Worm (Caenorhabditis elegans): Measurements from ENCODE around the gene F41H10.5.
A peak's percentile ranks its signal among the peaks of the same experiment; 100 is the strongest.

The F41H10.5 gene

DNA sequence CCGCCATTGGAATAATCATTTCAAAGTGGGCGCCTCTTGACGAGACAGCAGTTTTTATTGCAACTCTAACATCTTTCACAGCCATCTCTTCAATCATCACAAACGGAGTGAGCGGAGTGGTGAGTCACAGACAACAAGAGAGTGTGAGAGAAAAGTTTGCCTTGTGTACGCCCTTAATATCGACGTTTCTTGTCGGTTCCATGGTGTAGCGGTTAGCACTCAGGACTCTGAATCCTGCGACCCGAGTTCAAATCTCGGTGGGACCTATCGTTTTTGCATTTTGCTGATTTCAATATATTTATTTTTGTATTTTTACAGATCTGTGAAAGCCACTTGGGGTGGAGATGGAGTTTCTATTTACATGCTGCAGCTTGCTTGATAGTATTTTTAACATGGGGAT, 26.2 kb upstream of the F41H10.5 start (continued):
- TF ChIP-seq ceh-9 (tag; optimal IDR thresholded peaks at IDR 0.05): no peak
- peak; percentile 40 for TF ChIP-seq lin-15B (tag; optimal IDR thresholded peaks at IDR 0.05)
- TF ChIP-seq fkh-2 (tag; optimal IDR thresholded peaks at IDR 0.05): no peak
- peak; percentile 39 for TF ChIP-seq skn-1 (tag; optimal IDR thresholded peaks at IDR 0.05)
- TF ChIP-seq jun-1 (tag; optimal IDR thresholded peaks at IDR 0.05): peak; percentile 23
- TF ChIP-seq elt-2 (tag; optimal IDR thresholded peaks at IDR 0.05): peak; percentile 10

DNA sequence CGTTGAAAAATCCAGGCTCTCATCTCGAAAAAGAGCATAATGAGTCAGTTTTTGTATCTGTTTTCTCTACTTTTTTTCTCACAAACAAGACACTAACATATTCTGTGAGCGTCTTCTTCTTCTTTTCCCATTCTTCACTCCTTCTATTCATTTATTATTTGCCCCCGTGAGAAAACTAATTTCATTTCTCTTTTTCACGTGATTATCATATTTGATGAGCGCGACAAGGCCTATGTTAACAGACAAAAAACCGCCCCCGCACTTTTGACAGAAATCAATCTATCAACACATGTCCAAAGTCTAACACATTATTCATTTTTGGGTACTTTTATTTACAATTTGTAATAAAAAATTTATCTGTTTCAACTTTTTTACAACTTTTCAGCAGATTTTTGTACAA, 23.1 kb upstream of the F41H10.5 start:
- no peak for TF ChIP-seq unc-39 (tag; optimal IDR thresholded peaks at IDR 0.05)
- TF ChIP-seq fos-1 (tag; optimal IDR thresholded peaks at IDR 0.05): no peak
- no peak for TF ChIP-seq snpc-4 (tag; optimal IDR thresholded peaks at IDR 0.05)
- TF ChIP-seq nhr-77 (tag; optimal IDR thresholded peaks at IDR 0.05): no peak
- no peak for TF ChIP-seq elt-1 (tag; optimal IDR thresholded peaks at IDR 0.05)
- no peak for TF ChIP-seq nhr-67 (tag; optimal IDR thresholded peaks at IDR 0.05)
- TF ChIP-seq tbx-2 (tag; optimal IDR thresholded peaks at IDR 0.05): no peak
- TF ChIP-seq egl-27 (tag; optimal IDR thresholded peaks at IDR 0.05): no peak
- no peak for TF ChIP-seq nhr-43 (tag; optimal IDR thresholded peaks at IDR 0.05; ENCODE audit: poor library complexity, severe bottlenecking)

DNA sequence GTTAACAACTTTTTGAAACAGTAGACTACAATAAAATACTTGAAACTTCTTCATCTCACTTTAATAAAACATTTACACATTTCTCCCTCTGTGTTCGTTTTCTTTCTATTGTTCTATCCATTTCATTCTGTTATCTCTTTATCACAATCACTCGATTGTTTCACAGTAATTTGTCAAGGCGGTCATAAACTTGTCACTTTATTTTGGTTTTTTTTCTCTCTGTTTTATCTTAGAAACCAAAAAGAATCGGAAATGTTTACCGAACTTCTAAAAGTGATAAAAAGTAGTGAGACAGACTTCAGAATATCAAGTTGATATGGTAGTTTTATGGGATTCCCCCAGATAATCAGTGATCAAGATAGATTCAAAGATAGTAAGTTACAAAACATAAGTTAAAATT, 21.5 kb upstream of the F41H10.5 start, which contains the start of gene Y4C6B.2:
TSS of gene Y4C6B.2 (plus strand) at position 320 of the 400 bp plus-strand sequence.
- TF ChIP-seq elt-3 (tag; optimal IDR thresholded peaks at IDR 0.05) (peak in 1 of 3 experiments; percentile 24), hmg-11 (tag; optimal IDR thresholded peaks at IDR 0.05) (no peak)

DNA sequence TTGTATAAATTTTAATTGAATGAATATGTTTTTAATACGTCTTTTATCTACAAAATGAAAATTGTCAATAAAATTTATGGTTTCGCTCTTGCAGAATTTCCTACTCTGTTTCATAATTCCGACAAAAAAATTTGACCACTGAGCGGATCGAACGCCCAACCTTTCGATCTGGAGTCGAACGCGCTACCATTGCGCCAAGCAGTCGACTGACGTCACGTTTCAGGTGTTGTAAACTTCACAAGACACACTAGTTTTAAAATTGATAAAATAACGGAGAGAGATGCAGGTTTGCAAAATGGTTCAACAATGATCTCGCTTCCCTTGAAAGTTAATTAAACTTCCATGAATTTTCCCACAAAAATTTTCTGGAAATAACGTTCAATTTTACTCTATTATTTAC, 16.5 kb upstream of the F41H10.5 start:
- TF ChIP-seq eor-1 (tag; optimal IDR thresholded peaks at IDR 0.05): no peak
- no peak for TF ChIP-seq skn-1 (tag; optimal IDR thresholded peaks at IDR 0.05)
- peak; percentile 17 for TF ChIP-seq nhr-43 (tag; optimal IDR thresholded peaks at IDR 0.05; ENCODE audit: poor library complexity, severe bottlenecking)
- peak; percentile 13 for TF ChIP-seq nfya-1 (tag; optimal IDR thresholded peaks at IDR 0.05; ENCODE audit: insufficient read depth)
- TF ChIP-seq elt-2 (tag; optimal IDR thresholded peaks at IDR 0.05): peak; percentile 30
- TF ChIP-seq mdl-1 (tag; optimal IDR thresholded peaks at IDR 0.05): no peak
- no peak for TF ChIP-seq ceh-28 (tag; optimal IDR thresholded peaks at IDR 0.05)
- TF ChIP-seq pqm-1 (tag; optimal IDR thresholded peaks at IDR 0.05): peak; percentile 22

DNA sequence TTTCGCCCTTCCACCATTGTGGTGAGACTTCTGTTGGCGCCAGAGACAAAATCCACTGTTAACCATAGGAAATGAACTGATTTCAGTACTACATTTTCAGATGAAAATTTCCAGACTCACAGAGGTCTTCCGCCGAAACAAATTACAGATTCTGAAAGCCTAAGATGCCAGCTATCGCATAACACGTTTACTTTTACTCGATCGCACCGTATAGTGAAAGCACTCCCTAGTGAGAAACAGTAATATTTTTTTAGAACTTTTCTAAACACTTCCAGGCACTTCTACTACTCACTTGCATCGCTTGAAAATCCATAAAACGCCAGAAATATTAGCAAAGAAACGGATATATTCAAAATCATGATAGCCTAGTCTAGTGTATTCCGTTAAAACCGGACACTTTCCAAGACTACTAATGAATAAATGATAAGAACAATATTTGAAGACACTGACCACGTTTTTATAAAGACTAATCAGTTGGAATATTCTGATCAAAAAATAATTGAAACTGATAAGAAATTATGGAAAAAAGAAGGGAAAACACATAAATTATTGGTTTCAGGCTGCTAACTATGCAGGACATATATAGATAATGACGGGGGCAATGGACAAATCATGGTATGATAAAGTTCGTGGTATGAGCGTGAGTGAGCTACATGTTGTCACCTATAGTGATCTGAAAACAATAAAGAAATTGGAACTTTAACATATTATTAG, 10.1 kb upstream of the F41H10.5 start, which contains the start of gene gba-4:
TSS of gene gba-4 (minus strand) at position 418 of the 714 bp plus-strand sequence.
- TF ChIP-seq elt-2 (tag; optimal IDR thresholded peaks at IDR 0.05) (peak; percentile 81), pqm-1 (tag; optimal IDR thresholded peaks at IDR 0.05) (peak; percentile 42)

- TF ChIP-seq nhr-76 (tag; optimal IDR thresholded peaks at IDR 0.05) (no peak), ztf-4 (tag; optimal IDR thresholded peaks at IDR 0.05) (no peak)
Measured at ce11 chrIV:5353364-5353763, 7.3 kb upstream of the F41H10.5 start, which contains the start of gene Y4C6B.7. Gene Y4C6B.7 (minus strand): TSS chrIV:5353464.

- TF ChIP-seq nfya-1 (tag; optimal IDR thresholded peaks at IDR 0.05; ENCODE audit: insufficient read depth) (peak; percentile 22), egl-5 (tag; optimal IDR thresholded peaks at IDR 0.05) (no peak), lin-15B (tag; optimal IDR thresholded peaks at IDR 0.05) (peak; percentile 30)
Measured at ce11 chrIV:5354124-5354523, 6.6 kb upstream of the F41H10.5 start, which contains the start of gene Y4C6B.1. Gene Y4C6B.1 (plus strand): TSS chrIV:5354488.

- TF ChIP-seq hmg-11 (tag; optimal IDR thresholded peaks at IDR 0.05) (no peak), egl-5 (tag; optimal IDR thresholded peaks at IDR 0.05) (no peak), ceh-28 (tag; optimal IDR thresholded peaks at IDR 0.05) (no peak), pqm-1 (tag; optimal IDR thresholded peaks at IDR 0.05) (no peak), pha-4 (tag; optimal IDR thresholded peaks at IDR 0.05) (no peak), fkh-2 (tag; optimal IDR thresholded peaks at IDR 0.05) (no peak), nhr-23 (tag; optimal IDR thresholded peaks at IDR 0.05) (no peak), nhr-28 (tag; optimal IDR thresholded peaks at IDR 0.05) (no peak), nhr-77 (tag; optimal IDR thresholded peaks at IDR 0.05) (no peak), egl-27 (tag; optimal IDR thresholded peaks at IDR 0.05) (no peak)
Measured at ce11 chrIV:5354564-5354963, 6.1 kb upstream of the F41H10.5 start.

Data from whole organism, L3 larva.